Worm (Caenorhabditis elegans) whole organism, L1 larva: Measurements from ENCODE around the gene ZC412.5.
A peak's percentile ranks its signal among the peaks of the same experiment; 100 is the strongest.

ENCODE experiments used
- C04F5.9 ChIP-seq: sonication (generic microtip); optimal IDR thresholded peaks from 2 replicates; lab custom pipeline; 2016; ENCODE audit warnings: missing genetic modification characterization, missing compliant biosample characterization
- C16A3.4 ChIP-seq: fragments of 150-350 bp; optimal IDR thresholded peaks from 2 replicates; lab custom pipeline; 2014; ENCODE audit warnings: missing biosample characterization, missing genetic modification characterization
- C34B4.2 ChIP-seq: sonication (generic microtip); optimal IDR thresholded peaks from 2 replicates; lab custom pipeline; 2017; ENCODE audit warnings: mild to moderate bottlenecking, missing genetic modification characterization, missing compliant biosample characterization
- F16B12.6 ChIP-seq: fragments of 150-350 bp; optimal IDR thresholded peaks from 2 replicates; lab custom pipeline; 2014; ENCODE audit warnings: missing biosample characterization, missing genetic modification characterization
- Y116A8C.19 ChIP-seq: sonication (generic microtip); optimal IDR thresholded peaks from 2 replicates; lab custom pipeline; 2016; ENCODE audit warnings: missing compliant biosample characterization, missing genetic modification characterization, borderline replicate concordance
- aha-1 ChIP-seq: fragments of 150-350 bp; optimal IDR thresholded peaks from 2 replicates; lab custom pipeline; 2014; ENCODE audit warnings: missing biosample characterization, missing genetic modification characterization
- alr-1 ChIP-seq: fragments of 200-800 bp; sonication (Bioruptor generic); optimal IDR thresholded peaks from 2 replicates; lab custom pipeline; 2018; ENCODE audit warnings: borderline replicate concordance, mild to moderate bottlenecking, missing genetic modification characterization, missing compliant biosample characterization
- aly-2 ChIP-seq: fragments of 150-350 bp; optimal IDR thresholded peaks from 2 replicates; lab custom pipeline; 2014; ENCODE audit warnings: missing biosample characterization, missing genetic modification characterization
- ama-1 ChIP-seq: fragments of 150-350 bp; optimal IDR thresholded peaks from 2 replicates; lab custom pipeline; 2014
- blmp-1 ChIP-seq: fragments of 150-350 bp; optimal IDR thresholded peaks from 2 replicates; lab custom pipeline; 2014; ENCODE audit warnings: missing biosample characterization, missing genetic modification characterization
- ceh-63 ChIP-seq: fragments of 200-800 bp; sonication (Bioruptor generic); optimal IDR thresholded peaks from 2 replicates; lab custom pipeline; 2018; ENCODE audit warnings: mild to moderate bottlenecking, missing genetic modification characterization, missing compliant biosample characterization
- ceh-8 ChIP-seq: fragments of 200-800 bp; sonication (Bioruptor generic); optimal IDR thresholded peaks from 2 replicates; lab custom pipeline; 2018; ENCODE audit warnings: mild to moderate bottlenecking, missing genetic modification characterization, moderate library complexity, missing compliant biosample characterization
- dpl-1 ChIP-seq, 3 experiments: fragments of 150-350 bp in 2 of 3; sonication (generic microtip) in 1 of 3; optimal IDR thresholded peaks; 2 replicates each; lab custom pipeline; 2014 to 2017; ENCODE audit warnings: missing biosample characterization in 3 of 3, missing genetic modification characterization in 3 of 3, missing genetic modification reagents in 3 of 3
- efl-1 ChIP-seq, 4 experiments: fragments of 150-350 bp; optimal IDR thresholded peaks in 3 of 4; peaks in 1 of 4; 1 replicate in 1 of 4; 2 replicates in 3 of 4; lab custom pipeline; 2014; ENCODE audit warnings: missing biosample characterization in 2 of 4, missing genetic modification characterization in 2 of 4, missing genetic modification reagents in 2 of 4
- efl-3 ChIP-seq: fragments of 200-800 bp; sonication (Bioruptor generic); optimal IDR thresholded peaks from 2 replicates; lab custom pipeline; 2018; ENCODE audit warnings: mild to moderate bottlenecking, missing genetic modification characterization, missing compliant biosample characterization
- egl-13 ChIP-seq: sonication (generic microtip); optimal IDR thresholded peaks from 2 replicates; lab custom pipeline; 2016; ENCODE audit warnings: missing genotype, missing genetic modification reagents, missing genetic modification characterization, missing compliant biosample characterization
- elt-2 ChIP-seq: sonication (generic microtip); optimal IDR thresholded peaks from 2 replicates; lab custom pipeline; 2016; ENCODE audit warnings: missing genetic modification characterization, mild to moderate bottlenecking, inconsistent platforms, missing compliant biosample characterization, missing genetic modification reagents
- elt-3 ChIP-seq, 6 experiments: fragments of 150-350 bp in 1 of 6; sonication (generic microtip); optimal IDR thresholded peaks; 2 replicates each; lab custom pipeline; 2017 to 2018; ENCODE audit warnings: missing biosample characterization in 6 of 6, missing genetic modification characterization in 6 of 6, inconsistent platforms in 1 of 6
- fkh-4 ChIP-seq: sonication (generic microtip); optimal IDR thresholded peaks from 2 replicates; lab custom pipeline; 2016; ENCODE audit warnings: missing compliant biosample characterization, missing genetic modification characterization, borderline replicate concordance
- fos-1 ChIP-seq: fragments of 150-350 bp; optimal IDR thresholded peaks from 2 replicates; lab custom pipeline; 2014; ENCODE audit warnings: missing biosample characterization, missing genetic modification characterization
- grh-1 ChIP-seq: fragments of 200-800 bp; sonication (Bioruptor generic); IDR thresholded peaks from 2 replicates; pipeline ENCODE4 v1.3.6; 2022; ENCODE audit warnings: missing genetic modification reagents, missing genetic modification characterization, missing compliant biosample characterization
- hlh-4 ChIP-seq: sonication (generic microtip); optimal IDR thresholded peaks from 2 replicates; lab custom pipeline; 2016; ENCODE audit warnings: mild to moderate bottlenecking, missing genetic modification characterization, missing compliant biosample characterization
- isw-1 ChIP-seq: fragments of 200-800 bp; sonication (Bioruptor generic); IDR thresholded peaks from 2 replicates; pipeline ENCODE4 v1.3.6; 2022; ENCODE audit warnings: missing genetic modification characterization, missing compliant biosample characterization
- jun-1 ChIP-seq: fragments of 150-350 bp; optimal IDR thresholded peaks from 2 replicates; lab custom pipeline; 2014; ENCODE audit warnings: missing biosample characterization, missing genetic modification reagents, missing genetic modification characterization
- lin-13 ChIP-seq: fragments of 150-350 bp; optimal IDR thresholded peaks from 2 replicates; lab custom pipeline; 2014; ENCODE audit warnings: missing biosample characterization, missing genetic modification reagents, missing genetic modification characterization
- lin-14 ChIP-seq: fragments of 200-800 bp; sonication (Bioruptor generic); optimal IDR thresholded peaks from 2 replicates; lab custom pipeline; 2018; ENCODE audit warnings: mild to moderate bottlenecking, missing genetic modification characterization, moderate library complexity, missing compliant biosample characterization
- lin-15B ChIP-seq: fragments of 150-350 bp; sonication (generic microtip); optimal IDR thresholded peaks from 3 replicates; lab custom pipeline; 2014; ENCODE audit warnings: missing biosample characterization, missing genetic modification characterization
- lin-39 ChIP-seq: fragments of 150-350 bp; optimal IDR thresholded peaks from 2 replicates; lab custom pipeline; 2014; ENCODE audit warnings: missing biosample characterization, missing genetic modification reagents, missing genetic modification characterization
- lir-3 ChIP-seq: sonication (generic microtip); optimal IDR thresholded peaks from 2 replicates; lab custom pipeline; 2016; ENCODE audit warnings: mild to moderate bottlenecking, missing genetic modification characterization, moderate library complexity, missing compliant biosample characterization; ENCODE audit not compliant: poor library complexity
- lsy-2 ChIP-seq, 2 experiments: fragments of 150-350 bp; optimal IDR thresholded peaks; 2 replicates each; lab custom pipeline; 2014; ENCODE audit warnings: missing biosample characterization in 2 of 2, missing genetic modification characterization in 2 of 2
- mab-9 ChIP-seq: fragments of 200-800 bp; sonication (Bioruptor generic); IDR thresholded peaks from 2 replicates; pipeline ENCODE4 v1.3.6; 2022; ENCODE audit warnings: missing genetic modification reagents, missing genetic modification characterization, missing compliant biosample characterization
- mdl-1 ChIP-seq, 2 experiments: fragments of 150-350 bp; optimal IDR thresholded peaks; 2 replicates each; lab custom pipeline; 2014 to 2017; ENCODE audit warnings: missing biosample characterization in 2 of 2, missing genetic modification characterization in 2 of 2, inconsistent platforms in 1 of 2
- mef-2 ChIP-seq: fragments of 150-350 bp; optimal IDR thresholded peaks from 2 replicates; lab custom pipeline; 2014; ENCODE audit warnings: missing biosample characterization, missing genetic modification characterization
- mep-1 ChIP-seq: fragments of 150-350 bp; optimal IDR thresholded peaks from 2 replicates; lab custom pipeline; 2014; ENCODE audit warnings: missing biosample characterization, missing genetic modification characterization
- nhr-11 ChIP-seq: fragments of 150-350 bp; optimal IDR thresholded peaks from 2 replicates; lab custom pipeline; 2014; ENCODE audit warnings: missing biosample characterization, missing genetic modification characterization
- nhr-19 ChIP-seq: fragments of 200-800 bp; sonication (Bioruptor generic); conservative IDR thresholded peaks from 2 replicates; pipeline ENCODE4 v1.3.6; 2022; ENCODE audit warnings: missing genetic modification characterization, missing compliant biosample characterization
- nhr-20 ChIP-seq: sonication (generic microtip); optimal IDR thresholded peaks from 2 replicates; lab custom pipeline; 2016; ENCODE audit warnings: mild to moderate bottlenecking, missing genetic modification characterization, missing compliant biosample characterization
- nhr-28 ChIP-seq: fragments of 150-350 bp; optimal IDR thresholded peaks from 2 replicates; lab custom pipeline; 2014; ENCODE audit warnings: missing biosample characterization, missing genetic modification characterization
- nhr-71 ChIP-seq: sonication (generic microtip); optimal IDR thresholded peaks from 2 replicates; lab custom pipeline; 2016; ENCODE audit warnings: mild to moderate bottlenecking, missing genetic modification characterization, moderate library complexity, missing compliant biosample characterization
- nhr-85 ChIP-seq: sonication (generic microtip); peaks from one replicate; lab custom pipeline; 2016; ENCODE audit warnings: missing genetic modification characterization, inconsistent platforms, missing compliant biosample characterization
- pax-3 ChIP-seq: fragments of 200-800 bp; sonication (Bioruptor generic); optimal IDR thresholded peaks from 2 replicates; lab custom pipeline; 2018; ENCODE audit warnings: mild to moderate bottlenecking, missing genetic modification characterization, moderate library complexity, missing compliant biosample characterization
- pqm-1 ChIP-seq: sonication (generic microtip); optimal IDR thresholded peaks from 3 replicates; lab custom pipeline; 2017; ENCODE audit warnings: missing biosample characterization, missing genetic modification characterization
- rnt-1 ChIP-seq: sonication (generic microtip); optimal IDR thresholded peaks from 2 replicates; lab custom pipeline; 2016; ENCODE audit warnings: mild to moderate bottlenecking, missing genetic modification characterization, moderate library complexity, missing compliant biosample characterization
- skn-1 ChIP-seq: fragments of 150-350 bp; optimal IDR thresholded peaks from 2 replicates; lab custom pipeline; 2014; ENCODE audit warnings: missing biosample characterization, missing genetic modification characterization
- snpc-4 ChIP-seq: fragments of 150-350 bp; optimal IDR thresholded peaks from 2 replicates; lab custom pipeline; 2014; ENCODE audit warnings: missing biosample characterization, missing genetic modification characterization
- sptf-1 ChIP-seq: fragments of 150-350 bp; optimal IDR thresholded peaks from 2 replicates; lab custom pipeline; 2014; ENCODE audit warnings: missing biosample characterization, missing genetic modification characterization
- sup-37 ChIP-seq: fragments of 200-800 bp; sonication (Bioruptor generic); optimal IDR thresholded peaks from 2 replicates; lab custom pipeline; 2018; ENCODE audit warnings: mild to moderate bottlenecking, missing genetic modification characterization, missing compliant biosample characterization
- tbx-2 ChIP-seq: sonication (generic microtip); optimal IDR thresholded peaks from 2 replicates; lab custom pipeline; 2016; ENCODE audit warnings: missing genetic modification characterization, missing compliant biosample characterization
- unc-30 ChIP-seq: sonication (generic microtip); optimal IDR thresholded peaks from 2 replicates; lab custom pipeline; 2017; ENCODE audit warnings: missing biosample characterization, missing genetic modification characterization
- unc-98 ChIP-seq: fragments of 200-800 bp; sonication (Bioruptor generic); IDR thresholded peaks from 2 replicates; pipeline ENCODE4 v1.3.6; 2022; ENCODE audit warnings: missing genetic modification characterization, missing compliant biosample characterization
- xbp-1 ChIP-seq: sonication (generic microtip); optimal IDR thresholded peaks from 2 replicates; lab custom pipeline; 2016; ENCODE audit warnings: missing genetic modification characterization, missing compliant biosample characterization
- ztf-11 ChIP-seq, 2 experiments: sonication (generic microtip); optimal IDR thresholded peaks; 2 replicates each; lab custom pipeline; 2016 to 2017; ENCODE audit warnings: missing genetic modification characterization in 2 of 2, missing biosample characterization in 1 of 2, missing compliant biosample characterization in 1 of 2

ZC412.5 gene

ce11 chrV:14851206-14851605 lies 24.1 kb downstream of the ZC412.5 start (continued):
- TF ChIP-seq blmp-1 (no peak), ceh-63 (GFP tag; lab: Kevin White, UChicago) (no peak), nhr-11 (tag; lab: Kevin White, UChicago) (no peak), ceh-8 (GFP tag; lab: Kevin White, UChicago) (no peak), lir-3 (tag; lab: Kevin White, UChicago) (no peak), lin-14 (GFP tag; lab: Kevin White, UChicago) (peak; percentile 84), fos-1 (tag; lab: Kevin White, UChicago) (no peak), nhr-85 (tag; lab: Kevin White, UChicago) (no peak), hlh-4 (tag; lab: Kevin White, UChicago) (no peak), mep-1 (no peak), isw-1 (GFP tag; lab: Robert Waterston, UW) (peak; percentile 19; the same call in 1 of the 2 replicates), nhr-28 (tag; lab: Kevin White, UChicago) (no peak), aly-2 (tag; lab: Kevin White, UChicago) (no peak), pqm-1 (tag; lab: Kevin White, UChicago) (no peak), egl-13 (tag; lab: Kevin White, UChicago) (no peak), unc-30 (no peak), C04F5.9 (no peak), rnt-1 (peak; percentile 10), alr-1 (tag; lab: Kevin White, UChicago) (no peak), pax-3 (tag; lab: Kevin White, UChicago) (no peak), mab-9 (GFP tag; lab: Robert Waterston, UW) (no peak), aha-1 (tag; lab: Kevin White, UChicago) (no peak), xbp-1 (tag; lab: Kevin White, UChicago) (peak; percentile 9), dpl-1 (GFP tag; optimal IDR thresholded peaks at IDR 0.05; lab: Kevin White, UChicago) (no peak), tbx-2 (peak; percentile 53), lin-39 (tag; lab: Kevin White, UChicago) (no peak), fkh-4 (tag; lab: Kevin White, UChicago) (no peak), unc-98 (GFP tag; lab: Robert Waterston, UW) (no peak), F16B12.6 (tag; lab: Kevin White, UChicago) (no peak), Y116A8C.19 (no peak), skn-1 (no peak), mef-2 (tag; lab: Kevin White, UChicago) (no peak), C34B4.2 (tag; lab: Kevin White, UChicago) (no peak), efl-1 (optimal IDR thresholded peaks at IDR 0.05; lab: Kevin White, UChicago) (peak in 1 of 2 experiments; percentile 29), efl-1 (GFP tag; optimal IDR thresholded peaks at IDR 0.05 in 1 of 2; lab: Kevin White, UChicago) (no peak), sptf-1 (tag; lab: Kevin White, UChicago) (no peak), snpc-4 (no peak), grh-1 (no peak), C16A3.4 (no peak), elt-3 (tag; optimal IDR thresholded peaks at IDR 0.05; lab: Kevin White, UChicago) (no peak), ztf-11 (tag; optimal IDR thresholded peaks at IDR 0.05; lab: Kevin White, UChicago) (no peak), lin-15B (tag; lab: Kevin White, UChicago) (no peak), nhr-20 (tag; lab: Kevin White, UChicago) (no peak)

- TF ChIP-seq snpc-4: no peak
- TF ChIP-seq unc-30: no peak
- TF ChIP-seq lin-13 (GFP tag; lab: Kevin White, UChicago): peak; percentile 26
- peak; percentile 87 for TF ChIP-seq elt-2 (tag; lab: Kevin White, UChicago)
- no peak for TF ChIP-seq efl-3 (GFP tag; lab: Kevin White, UChicago)
- TF ChIP-seq rnt-1: peak; percentile 58
- peak in 1 of 3 experiments; percentile 18 for TF ChIP-seq dpl-1 (GFP tag; optimal IDR thresholded peaks at IDR 0.05; lab: Kevin White, UChicago)
- TF ChIP-seq sup-37 (GFP tag; lab: Kevin White, UChicago): peak; percentile 5
- TF ChIP-seq lsy-2 (tag; optimal IDR thresholded peaks at IDR 0.05; lab: Kevin White, UChicago): peak in 1 of 2 experiments; percentile 47
- no peak for TF ChIP-seq blmp-1
- TF ChIP-seq fos-1 (tag; lab: Kevin White, UChicago): no peak
- peak; percentile 67 for TF ChIP-seq nhr-71 (tag; lab: Kevin White, UChicago)
- TF ChIP-seq mdl-1 (tag; optimal IDR thresholded peaks at IDR 0.05; lab: Kevin White, UChicago): peak in 1 of 2 experiments; percentile 73
- TF ChIP-seq ama-1 (lab: Kevin White, UChicago): peak; percentile 51
- TF ChIP-seq lin-14 (GFP tag; lab: Kevin White, UChicago): peak; percentile 10
- TF ChIP-seq pqm-1 (tag; lab: Kevin White, UChicago): peak; percentile 64
- peak; percentile 22 for TF ChIP-seq jun-1
- TF ChIP-seq efl-1 (optimal IDR thresholded peaks at IDR 0.05; lab: Kevin White, UChicago): no peak
- TF ChIP-seq efl-1 (GFP tag; optimal IDR thresholded peaks at IDR 0.05 in 1 of 2; lab: Kevin White, UChicago): peak in 1 of 2 experiments; percentile 85
- TF ChIP-seq C34B4.2 (tag; lab: Kevin White, UChicago): no peak
- TF ChIP-seq nhr-19 (GFP tag; lab: Robert Waterston, UW): peak; percentile 50
- no peak for TF ChIP-seq egl-13 (tag; lab: Kevin White, UChicago)
Measured at ce11 chrV:14850530-14850929, 24.7 kb downstream of the ZC412.5 start.
